Worm (Caenorhabditis elegans): ENCODE data around the gene mcm-3.
A peak's percentile ranks its signal among the peaks of the same experiment; 100 is the strongest.

Gene mcm-3

ce11 chrV:15015799-15016198, 43.6 kb downstream of the mcm-3 start (continued):
- TF ChIP-seq skn-1 (tag; optimal IDR thresholded peaks at IDR 0.05): peak; percentile 7
- TF ChIP-seq pqm-1 (tag; optimal IDR thresholded peaks at IDR 0.05): no peak
- no peak for TF ChIP-seq unc-30 (tag; optimal IDR thresholded peaks at IDR 0.05)
- TF ChIP-seq elt-3 (tag; optimal IDR thresholded peaks at IDR 0.05): peak in 1 of 6 experiments; percentile 36
- TF ChIP-seq dsc-1 (tag; optimal IDR thresholded peaks at IDR 0.05): no peak
- no peak for TF ChIP-seq unc-130 (tag; optimal IDR thresholded peaks at IDR 0.05)
- no peak for TF ChIP-seq nhr-76 (tag; optimal IDR thresholded peaks at IDR 0.05)
- TF ChIP-seq tlp-1 (tag; optimal IDR thresholded peaks at IDR 0.05): no peak
- peak; percentile 33 for TF ChIP-seq snu-23 (GFP tag; optimal IDR thresholded peaks at IDR 0.05)
- no peak for TF ChIP-seq ceh-8 (GFP tag; optimal IDR thresholded peaks at IDR 0.05)
- no peak for TF ChIP-seq sptf-1 (tag; optimal IDR thresholded peaks at IDR 0.05)
- TF ChIP-seq fkh-4 (tag; optimal IDR thresholded peaks at IDR 0.05; ENCODE audit: borderline replicate concordance): no peak
- TF ChIP-seq nhr-85 (tag): peak; percentile 54
- TF ChIP-seq lin-15B (tag; optimal IDR thresholded peaks at IDR 0.05): no peak
- TF ChIP-seq fkh-8 (tag; optimal IDR thresholded peaks at IDR 0.05): no peak
- TF ChIP-seq lin-14 (GFP tag; optimal IDR thresholded peaks at IDR 0.05): peak; percentile 44
- TF ChIP-seq nhr-90 (tag; optimal IDR thresholded peaks at IDR 0.05; ENCODE audit: poor library complexity): peak; percentile 4
- TF ChIP-seq aha-1 (tag; optimal IDR thresholded peaks at IDR 0.05): no peak
- no peak for TF ChIP-seq fos-1 (tag; optimal IDR thresholded peaks at IDR 0.05)
- TF ChIP-seq F16B12.6 (tag; optimal IDR thresholded peaks at IDR 0.05): no peak
- no peak for TF ChIP-seq lin-39 (tag; optimal IDR thresholded peaks at IDR 0.05)
- TF ChIP-seq nhr-237 (tag; optimal IDR thresholded peaks at IDR 0.05): no peak
- TF ChIP-seq efl-1 (optimal IDR thresholded peaks at IDR 0.05): no peak
- no peak for TF ChIP-seq efl-1 (GFP tag; optimal IDR thresholded peaks at IDR 0.05 in 1 of 2)

DNA sequence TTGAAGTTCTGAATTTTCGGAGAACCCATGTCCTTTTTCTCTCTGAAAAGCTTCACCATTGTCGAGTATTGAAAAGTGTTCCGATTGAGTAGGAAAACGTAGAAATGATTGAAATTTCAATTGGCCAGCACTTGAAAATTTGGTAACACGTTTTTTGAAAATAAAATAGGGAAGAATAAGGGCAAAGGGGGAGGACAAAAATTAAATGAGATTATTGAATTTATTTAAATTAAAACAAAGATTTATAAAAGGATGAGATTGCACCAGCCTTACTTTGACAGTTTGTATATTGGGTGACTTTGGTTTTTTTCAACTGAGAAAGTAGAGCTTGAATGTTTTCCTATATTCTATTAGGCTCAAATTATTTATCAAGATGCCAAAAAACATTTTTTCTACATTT, 45.2 kb downstream of the mcm-3 start, which contains the start of gene obr-2:
obr-2 (minus strand) TSS at position 101 of the 400 bp plus-strand sequence.
- no peak for TF ChIP-seq nhr-77 (tag; optimal IDR thresholded peaks at IDR 0.05)
- no peak for TF ChIP-seq hpl-2 (GFP tag; optimal IDR thresholded peaks at IDR 0.05)
- TF ChIP-seq alr-1 (tag; optimal IDR thresholded peaks at IDR 0.05; ENCODE audit: borderline replicate concordance): no peak
- no peak for TF ChIP-seq elt-2 (tag; optimal IDR thresholded peaks at IDR 0.05)
- TF ChIP-seq unc-30 (tag; optimal IDR thresholded peaks at IDR 0.05): no peak
- no peak for TF ChIP-seq nhr-237 (tag; optimal IDR thresholded peaks at IDR 0.05)
- TF ChIP-seq ztf-11 (tag; optimal IDR thresholded peaks at IDR 0.05): no peak
- TF ChIP-seq fkh-10 (GFP tag; optimal IDR thresholded peaks at IDR 0.05): no peak
- TF ChIP-seq swsn-7 (tag; optimal IDR thresholded peaks at IDR 0.05): no peak
- TF ChIP-seq egl-27 (tag; optimal IDR thresholded peaks at IDR 0.05): no peak
- no peak for TF ChIP-seq fkh-4 (tag; optimal IDR thresholded peaks at IDR 0.05; ENCODE audit: borderline replicate concordance)
- no peak for TF ChIP-seq F16B12.6 (tag; optimal IDR thresholded peaks at IDR 0.05)
- TF ChIP-seq jun-1 (tag; optimal IDR thresholded peaks at IDR 0.05): no peak

ce11 chrV:15013328-15013727, 46.1 kb downstream of the mcm-3 start:
- TF ChIP-seq unc-30 (tag; optimal IDR thresholded peaks at IDR 0.05): no peak
- no peak for TF ChIP-seq nhr-28 (tag; optimal IDR thresholded peaks at IDR 0.05)
- TF ChIP-seq zag-1 (tag; optimal IDR thresholded peaks at IDR 0.05): no peak
- no peak for TF ChIP-seq ces-1 (GFP tag; optimal IDR thresholded peaks at IDR 0.05)
- no peak for TF ChIP-seq ets-5 (GFP tag; IDR thresholded peaks at IDR 0.05)
- no peak for TF ChIP-seq sox-4 (tag; optimal IDR thresholded peaks at IDR 0.05)
- TF ChIP-seq snpc-4 (tag; optimal IDR thresholded peaks at IDR 0.05): no peak
- no peak for TF ChIP-seq nhr-237 (tag; optimal IDR thresholded peaks at IDR 0.05)
- no peak for TF ChIP-seq aly-2 (tag; optimal IDR thresholded peaks at IDR 0.05)
- no peak for TF ChIP-seq lir-3 (tag; optimal IDR thresholded peaks at IDR 0.05; ENCODE audit: poor library complexity)

Data from whole organism, L1 larva.